Worm (Caenorhabditis elegans): ENCODE data around the gene F53G2.13.

DNA sequence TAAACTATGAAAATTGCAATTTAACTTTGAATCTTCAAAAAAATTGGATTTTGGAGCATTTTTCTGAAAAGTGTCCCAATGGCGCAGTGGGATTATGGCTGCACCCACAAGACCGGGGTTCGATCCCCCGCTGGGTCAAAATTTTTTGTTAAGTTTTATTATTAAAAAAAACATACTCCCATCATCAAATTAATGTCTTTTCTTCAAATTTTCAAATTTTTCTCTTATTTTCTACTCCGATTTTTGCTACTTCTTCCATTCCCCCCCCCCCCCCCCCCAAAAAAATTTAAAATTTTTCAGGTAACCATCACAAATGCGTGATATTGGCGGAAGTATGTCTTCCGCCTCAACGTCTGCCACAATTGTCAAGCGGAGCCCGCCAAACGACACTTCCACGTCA lies 40.6 kb upstream of the F53G2.13 start, which contains the start of gene vab-19:
- TF ChIP-seq B0310.2 (tag; optimal IDR thresholded peaks at IDR 0.05) (no peak), ceh-13 (GFP tag; optimal IDR thresholded peaks at IDR 0.05) (no peak), aly-1 (tag; optimal IDR thresholded peaks at IDR 0.05) (no peak), tbx-11 (GFP tag; IDR thresholded peaks at IDR 0.05) (no peak), F13C5.2 (tag; optimal IDR thresholded peaks at IDR 0.05) (no peak), sea-1 (GFP tag; conservative IDR thresholded peaks at IDR 0.05) (no peak), ama-1 (optimal IDR thresholded peaks at IDR 0.05) (no peak), ceh-36 (tag; optimal IDR thresholded peaks at IDR 0.05) (no peak), flt-1 (GFP tag; IDR thresholded peaks at IDR 0.05) (no peak), ets-7 (tag; optimal IDR thresholded peaks at IDR 0.05) (no peak), hmg-4 (GFP tag; optimal IDR thresholded peaks at IDR 0.05) (no peak), tbx-37 (GFP tag; conservative IDR thresholded peaks at IDR 0.05) (no peak)

Measured in whole organism, early embryonic.